Fruit fly (Drosophila melanogaster) whole organism, embryonic: ENCODE measurements around the gene CG6972.

ENCODE experiments used
- Ada2b ChIP-seq: fragments of 200-800 bp; sonication (Bioruptor generic); IDR thresholded peaks from 2 replicates; pipeline ENCODE4 v1.3.6; 2022; ENCODE audit warnings: missing biosample characterization, missing genetic modification characterization
- Adf1 ChIP-seq: fragments of 200-800 bp; sonication (Bioruptor generic); IDR thresholded peaks from 2 replicates; pipeline ENCODE4 v1.3.6; 2022; ENCODE audit warnings: missing biosample characterization, missing genetic modification characterization
- B-H1 ChIP-seq: fragments of 200-800 bp; sonication (Bioruptor generic); IDR thresholded peaks from 3 replicates; pipeline ENCODE4 v1.3.6; 2022; ENCODE audit warnings: missing biosample characterization, missing genetic modification characterization
- CG10147 ChIP-seq: fragments of 200-800 bp; sonication (Bioruptor generic); optimal IDR thresholded peaks from 2 replicates; lab custom pipeline; 2019; ENCODE audit warnings: missing biosample characterization, mild to moderate bottlenecking, missing genetic modification characterization, moderate library complexity
- CG10431 ChIP-seq: fragments of 200-800 bp; sonication (Bioruptor generic); optimal IDR thresholded peaks from 3 replicates; lab custom pipeline; 2018; ENCODE audit warnings: missing biosample characterization, mild to moderate bottlenecking, missing genetic modification characterization
- CG10959 ChIP-seq: fragments of 200-800 bp; sonication (Bioruptor generic); IDR thresholded peaks from 2 replicates; pipeline ENCODE4 v1.3.6; 2022; ENCODE audit warnings: missing biosample characterization, missing genetic modification characterization
- CG11247 ChIP-seq: fragments of 200-800 bp; sonication (Bioruptor generic); IDR thresholded peaks from 2 replicates; pipeline ENCODE4 v1.3.6; 2022; ENCODE audit warnings: missing biosample characterization, missing genetic modification characterization
- CG11398 ChIP-seq: fragments of 200-800 bp; sonication (Bioruptor generic); optimal IDR thresholded peaks from 2 replicates; lab custom pipeline; 2016; ENCODE audit warnings: missing biosample characterization, missing genetic modification characterization
- CG12155 ChIP-seq: fragments of 200-800 bp; sonication (Bioruptor generic); optimal IDR thresholded peaks from 3 replicates; lab custom pipeline; 2016; ENCODE audit warnings: missing biosample characterization, missing genetic modification characterization
- CG14050 ChIP-seq: fragments of 200-800 bp; sonication (Bioruptor generic); IDR thresholded peaks from 3 replicates; pipeline ENCODE4 v1.3.6; 2022; ENCODE audit warnings: missing biosample characterization, missing genetic modification characterization
- CG14710 ChIP-seq: fragments of 200-800 bp; sonication (Bioruptor generic); optimal IDR thresholded peaks from 3 replicates; lab custom pipeline; 2019; ENCODE audit warnings: missing biosample characterization, mild to moderate bottlenecking, missing genetic modification characterization, moderate library complexity
- CG15011 ChIP-seq: fragments of 200-800 bp; sonication (Bioruptor generic); optimal IDR thresholded peaks from 3 replicates; lab custom pipeline; 2018; ENCODE audit warnings: missing biosample characterization, mild to moderate bottlenecking, missing genetic modification characterization
- CG15073 ChIP-seq: fragments of 200-800 bp; sonication (Bioruptor generic); optimal IDR thresholded peaks from 2 replicates; lab custom pipeline; 2016; ENCODE audit warnings: missing biosample characterization, missing genetic modification characterization
- CG1603 ChIP-seq: fragments of 200-800 bp; sonication (Bioruptor generic); optimal IDR thresholded peaks from 2 replicates; lab custom pipeline; 2019; ENCODE audit warnings: missing biosample characterization, mild to moderate bottlenecking, missing genetic modification characterization, moderate library complexity
- CG1647 ChIP-seq: fragments of 200-800 bp; sonication (Bioruptor generic); optimal IDR thresholded peaks from 3 replicates; lab custom pipeline; 2016; ENCODE audit warnings: missing biosample characterization, missing genetic modification characterization
- CG16815 ChIP-seq: fragments of 200-800 bp; sonication (Bioruptor generic); optimal IDR thresholded peaks from 3 replicates; lab custom pipeline; 2017; ENCODE audit warnings: missing biosample characterization, mild to moderate bottlenecking, missing genetic modification characterization
- CG17568 ChIP-seq: fragments of 200-800 bp; sonication (Bioruptor generic); optimal IDR thresholded peaks from 2 replicates; lab custom pipeline; 2018; ENCODE audit warnings: missing biosample characterization, mild to moderate bottlenecking, missing genetic modification characterization, moderate library complexity
- CG3407 ChIP-seq: fragments of 200-800 bp; sonication (Bioruptor generic); optimal IDR thresholded peaks from 2 replicates; lab custom pipeline; 2018; ENCODE audit warnings: missing biosample characterization, mild to moderate bottlenecking, missing genetic modification characterization
- CG34422 ChIP-seq: fragments of 200-800 bp; sonication (Bioruptor generic); IDR thresholded peaks from 3 replicates; pipeline ENCODE4 v1.3.6; 2022; ENCODE audit warnings: missing biosample characterization, missing genetic modification characterization
- CG4360 ChIP-seq: fragments of 200-800 bp; sonication (Bioruptor generic); IDR thresholded peaks from 2 replicates; pipeline ENCODE4 v1.3.6; 2022; ENCODE audit warnings: missing biosample characterization, missing genetic modification characterization
- CG5180 ChIP-seq: fragments of 200-800 bp; sonication (Bioruptor generic); optimal IDR thresholded peaks from 3 replicates; lab custom pipeline; 2017; ENCODE audit warnings: missing biosample characterization, missing genetic modification characterization, mild to moderate bottlenecking, moderate library complexity, missing genetic modification reagents
- CG6272 ChIP-seq: fragments of 200-800 bp; sonication (Bioruptor generic); IDR thresholded peaks from 2 replicates; pipeline ENCODE4 v1.3.6; 2022; ENCODE audit warnings: missing biosample characterization, missing genetic modification characterization
- CG7928 ChIP-seq: fragments of 200-800 bp; sonication (Bioruptor generic); optimal IDR thresholded peaks from 2 replicates; lab custom pipeline; 2017; ENCODE audit warnings: missing biosample characterization, mild to moderate bottlenecking, missing genetic modification characterization
- CG8281 ChIP-seq: fragments of 200-800 bp; sonication (Bioruptor generic); optimal IDR thresholded peaks from 2 replicates; lab custom pipeline; 2018; ENCODE audit warnings: missing biosample characterization, mild to moderate bottlenecking, missing genetic modification characterization, moderate library complexity
- CG8765 ChIP-seq: fragments of 200-800 bp; sonication (Bioruptor generic); IDR thresholded peaks from 2 replicates; pipeline ENCODE4 v1.3.6; 2022; ENCODE audit warnings: missing biosample characterization, missing genetic modification characterization
- CG9932 ChIP-seq: fragments of 200-800 bp; sonication (Bioruptor generic); IDR thresholded peaks from 2 replicates; pipeline ENCODE4 v1.3.6; 2022; ENCODE audit warnings: missing biosample characterization, missing genetic modification characterization
- D19A ChIP-seq: fragments of 200-800 bp; optimal IDR thresholded peaks from 3 replicates; lab custom pipeline; 2019; ENCODE audit warnings: missing biosample characterization, mild to moderate bottlenecking, missing genetic modification characterization, moderate library complexity
- Doc2 ChIP-seq: fragments of 200-800 bp; sonication (Bioruptor generic); IDR thresholded peaks from 2 replicates; pipeline ENCODE4 v1.3.6; 2022; ENCODE audit warnings: missing biosample characterization, missing genetic modification characterization
- Dp ChIP-seq: fragments of 200-800 bp; sonication (Bioruptor generic); optimal IDR thresholded peaks from 2 replicates; lab custom pipeline; 2018; ENCODE audit warnings: missing biosample characterization, mild to moderate bottlenecking, missing genetic modification characterization, moderate library complexity
- Elba2 ChIP-seq: fragments of 200-800 bp; sonication (Bioruptor generic); optimal IDR thresholded peaks from 3 replicates; lab custom pipeline; 2016; ENCODE audit warnings: missing biosample characterization, missing genetic modification characterization
- Fer2 ChIP-seq: fragments of 200-800 bp; sonication (Bioruptor generic); optimal IDR thresholded peaks from 2 replicates; lab custom pipeline; 2018; ENCODE audit warnings: missing biosample characterization, mild to moderate bottlenecking, missing genetic modification characterization, moderate library complexity
- Hand ChIP-seq: fragments of 200-800 bp; sonication (Bioruptor generic); optimal IDR thresholded peaks from 2 replicates; lab custom pipeline; 2017; ENCODE audit warnings: mild to moderate bottlenecking, missing biosample characterization, missing genetic modification reagents, missing genetic modification characterization
- Hr39 ChIP-seq: fragments of >200 bp; optimal IDR thresholded peaks from 2 replicates; lab custom pipeline; 2017
- Mrtf ChIP-seq: fragments of 200-800 bp; sonication (Bioruptor generic); IDR thresholded peaks from 3 replicates; pipeline ENCODE4 v1.3.6; 2022; ENCODE audit warnings: missing biosample characterization, missing genetic modification characterization
- NK7.1 ChIP-seq: fragments of 200-800 bp; sonication (Bioruptor generic); optimal IDR thresholded peaks from 3 replicates; lab custom pipeline; 2016; ENCODE audit warnings: missing biosample characterization, missing genetic modification characterization
- Six4 ChIP-seq: fragments of 200-800 bp; sonication (Bioruptor generic); optimal IDR thresholded peaks from 2 replicates; lab custom pipeline; 2016; ENCODE audit warnings: missing biosample characterization, missing genetic modification characterization
- aop ChIP-seq: fragments of 200-800 bp; sonication (Bioruptor generic); IDR thresholded peaks from 2 replicates; pipeline ENCODE4 v1.3.6; 2022; ENCODE audit warnings: missing biosample characterization, missing genetic modification characterization
- dmrt11E ChIP-seq: fragments of 200-800 bp; sonication (Bioruptor generic); optimal IDR thresholded peaks from 3 replicates; lab custom pipeline; 2018; ENCODE audit warnings: missing biosample characterization, mild to moderate bottlenecking, missing genetic modification characterization, moderate library complexity
- emc ChIP-seq: fragments of 200-800 bp; sonication (Bioruptor generic); optimal IDR thresholded peaks from 2 replicates; lab custom pipeline; 2016; ENCODE audit warnings: missing biosample characterization, missing genetic modification characterization
- eve ChIP-seq, 2 experiments: fragments of >200 bp; optimal IDR thresholded peaks; 2 replicates each; lab custom pipeline; 2017; ENCODE audit warnings: missing biosample characterization in 2 of 2, missing genetic modification characterization in 2 of 2
- gcm ChIP-seq: fragments of 200-800 bp; sonication (Bioruptor generic); optimal IDR thresholded peaks from 2 replicates; lab custom pipeline; 2019; ENCODE audit warnings: missing biosample characterization, mild to moderate bottlenecking, missing genetic modification characterization, moderate library complexity
- gt ChIP-seq: fragments of 200-800 bp; sonication (Bioruptor generic); IDR thresholded peaks from 2 replicates; pipeline ENCODE4 v1.3.6; 2022; ENCODE audit warnings: missing biosample characterization, missing genetic modification characterization
- hb ChIP-seq: fragments of 200-800 bp; sonication (Bioruptor generic); IDR thresholded peaks from 3 replicates; pipeline ENCODE4 v1.3.6; 2022; ENCODE audit warnings: missing biosample characterization, missing genetic modification characterization; ENCODE audit not compliant: partially characterized antibody
- hkb ChIP-seq, 2 experiments: fragments of 200-800 bp in 1 of 2; fragments of >200 bp in 1 of 2; sonication (Bioruptor generic) in 1 of 2; IDR thresholded peaks in 1 of 2; optimal IDR thresholded peaks in 1 of 2; 2 replicates each; pipeline versions ENCODE4 v1.3.6 to Lab custom; 2017 to 2022; ENCODE audit warnings: missing biosample characterization in 1 of 2, missing genetic modification characterization in 1 of 2
- hth ChIP-seq: fragments of >200 bp; optimal IDR thresholded peaks from 2 replicates; lab custom pipeline; 2017; ENCODE audit warnings: inconsistent platforms
- nerfin-1 ChIP-seq: fragments of 200-800 bp; sonication (Bioruptor generic); optimal IDR thresholded peaks from 3 replicates; lab custom pipeline; 2019; ENCODE audit warnings: missing biosample characterization, mild to moderate bottlenecking, missing genetic modification characterization, moderate library complexity
- pfk ChIP-seq: fragments of 200-800 bp; sonication (Bioruptor generic); optimal IDR thresholded peaks from 2 replicates; lab custom pipeline; 2018; ENCODE audit warnings: missing biosample characterization, mild to moderate bottlenecking, missing genetic modification characterization, moderate library complexity
- so ChIP-seq: fragments of 200-800 bp; sonication (Bioruptor generic); IDR thresholded peaks from 3 replicates; pipeline ENCODE4 v1.3.6; 2022; ENCODE audit warnings: missing biosample characterization, missing genetic modification characterization
- stwl ChIP-seq: fragments of 200-800 bp; sonication (Bioruptor generic); optimal IDR thresholded peaks from 3 replicates; lab custom pipeline; 2018; ENCODE audit warnings: missing biosample characterization, mild to moderate bottlenecking, missing genetic modification characterization, moderate library complexity
- trh ChIP-seq: fragments of 200-800 bp; sonication (Bioruptor generic); optimal IDR thresholded peaks from 2 replicates; lab custom pipeline; 2016; ENCODE audit warnings: missing biosample characterization, missing genetic modification characterization

CG6972 gene

DNA sequence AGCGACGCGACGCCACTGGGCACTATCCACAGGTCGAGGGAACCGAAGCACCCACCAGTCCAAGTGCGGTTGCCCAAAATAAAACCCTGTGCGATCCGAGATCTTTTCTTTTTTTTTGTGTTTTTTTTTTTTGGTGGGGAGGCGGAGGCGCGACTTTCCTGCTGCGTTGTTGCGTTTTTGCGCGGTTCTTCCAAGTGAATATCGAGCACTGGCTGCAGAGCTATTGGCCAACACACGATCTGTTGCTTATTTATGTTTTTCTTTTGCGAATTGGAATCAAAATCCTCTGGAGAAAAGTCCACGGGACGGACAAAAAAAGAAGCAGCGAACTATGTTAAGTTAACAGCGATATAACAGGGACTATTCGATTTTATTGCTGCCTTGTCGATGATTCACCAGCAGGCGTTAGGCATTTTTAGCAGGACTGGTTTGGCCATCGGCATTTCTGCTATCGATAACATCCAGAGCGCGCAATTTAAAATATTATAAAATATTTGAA lies 19.1 kb downstream of the CG6972 start, which contains the start of gene wge (continued):
- TF ChIP-seq NK7.1 (GFP tag; lab: Kevin White, UChicago) (no peak), trh (GFP tag; lab: Kevin White, UChicago) (no peak), CG14710 (peak; percentile 50), Mrtf (GFP tag; lab: Robert Waterston, UW) (no peak), aop (GFP tag; lab: Robert Waterston, UW) (no peak), CG15011 (GFP tag; lab: Kevin White, UChicago) (no peak), CG8765 (no peak), CG1647 (GFP tag; lab: Kevin White, UChicago) (no peak), CG14050 (GFP tag; lab: Robert Waterston, UW) (no peak), B-H1 (GFP tag; lab: Robert Waterston, UW) (no peak), CG6272 (GFP tag; lab: Robert Waterston, UW) (no peak), Hr39 (lab: Kevin White, UChicago) (no peak), CG34422 (GFP tag; lab: Robert Waterston, UW) (no peak), hth (lab: Kevin White, UChicago) (no peak), CG11398 (GFP tag; lab: Kevin White, UChicago) (no peak), CG15073 (GFP tag; lab: Kevin White, UChicago) (no peak), Dp (peak; percentile 94), CG10147 (no peak), CG5180 (GFP tag; lab: Kevin White, UChicago) (no peak), CG9932 (GFP tag; lab: Robert Waterston, UW) (no peak), Adf1 (GFP tag; lab: Robert Waterston, UW) (no peak), gcm (GFP tag; lab: Kevin White, UChicago) (no peak), CG3407 (GFP tag; lab: Kevin White, UChicago) (no peak), CG1603 (tag; lab: Kevin White, UChicago) (peak; percentile 34), CG11247 (GFP tag; lab: Robert Waterston, UW) (no peak), CG10959 (GFP tag; lab: Robert Waterston, UW) (no peak), eve (GFP tag; optimal IDR thresholded peaks at IDR 0.05; lab: Kevin White, UChicago) (no peak), dmrt11E (no peak), so (GFP tag; lab: Robert Waterston, UW) (no peak), gt (GFP tag; lab: Robert Waterston, UW) (no peak), stwl (tag; lab: Kevin White, UChicago) (peak; percentile 48), Elba2 (no peak)

DNA sequence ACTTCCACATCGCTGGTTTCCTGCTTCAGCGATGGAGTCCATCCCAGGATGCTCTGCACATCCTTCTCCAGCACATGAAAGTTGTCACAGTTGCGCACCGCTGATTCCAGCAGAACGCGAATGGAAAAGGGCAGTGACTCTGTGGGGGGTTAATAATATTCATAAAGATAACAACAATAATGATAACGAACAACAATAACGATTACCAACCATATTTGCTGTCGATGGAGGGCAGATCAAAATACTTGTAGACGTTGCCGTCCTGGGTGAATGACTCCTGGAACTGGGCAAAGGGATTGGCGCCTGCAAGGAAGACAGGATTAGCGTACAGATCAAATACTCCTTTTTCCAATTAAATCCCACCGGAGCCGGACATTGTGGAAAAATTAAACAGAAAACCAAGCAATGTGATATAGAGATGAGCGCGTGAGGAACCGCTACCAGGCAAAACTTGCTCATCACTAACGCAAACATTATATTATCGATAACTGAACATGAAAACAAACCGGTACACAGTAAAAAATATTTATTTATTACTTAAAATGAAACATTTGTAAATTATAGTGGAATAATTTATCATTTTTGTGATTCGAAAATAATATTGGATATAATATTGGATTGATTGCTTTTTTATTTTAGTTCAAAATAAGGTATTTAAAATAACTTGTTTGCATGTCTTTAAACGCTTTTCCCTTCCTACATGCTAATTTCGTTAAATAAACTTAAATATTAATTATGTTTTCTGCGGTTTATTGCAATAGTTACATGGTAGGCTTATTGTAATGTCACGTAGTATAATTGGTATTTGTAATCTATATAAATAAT lies 22.6 kb downstream of the CG6972 start, which contains the start of gene Irp-1A:
Gene Irp-1A (minus strand): TSS at position 439 of the 825 bp plus-strand sequence.
- no peak for TF ChIP-seq Doc2 (GFP tag; lab: Robert Waterston, UW)
- TF ChIP-seq CG10431 (GFP tag; lab: Kevin White, UChicago): peak; percentile 7
- TF ChIP-seq hb (GFP tag; lab: Robert Waterston, UW): peak; percentile 54; the same call in 1 of the 3 replicates
- peak; percentile 71 for TF ChIP-seq Six4 (GFP tag; lab: Kevin White, UChicago)
- TF ChIP-seq Fer2 (tag; lab: Kevin White, UChicago): peak; percentile 37
- peak; percentile 69 for TF ChIP-seq CG12155 (GFP tag; lab: Kevin White, UChicago)
- TF ChIP-seq Hand (GFP tag; lab: Kevin White, UChicago): peak; percentile 60
- TF ChIP-seq D19A: peak; percentile 78
- peak; percentile 71 for TF ChIP-seq Ada2b (GFP tag; lab: Robert Waterston, UW)
- TF ChIP-seq CG17568 (GFP tag; lab: Kevin White, UChicago): no peak
- peak; percentile 66 for TF ChIP-seq nerfin-1 (tag; lab: Kevin White, UChicago)
- TF ChIP-seq CG7928 (GFP tag; lab: Kevin White, UChicago): peak; percentile 12
- TF ChIP-seq CG16815 (GFP tag; lab: Kevin White, UChicago): peak; percentile 12
- TF ChIP-seq CG4360 (GFP tag; lab: Robert Waterston, UW): peak; percentile 5; the same call in 1 of the 2 replicates
- TF ChIP-seq hkb (optimal IDR thresholded peaks at IDR 0.05; lab: Kevin White, UChicago): no peak
- TF ChIP-seq hkb (GFP tag; IDR thresholded peaks at IDR 0.05; lab: Robert Waterston, UW): peak; percentile 77
- TF ChIP-seq CG8281: no peak
- no peak for TF ChIP-seq pfk (GFP tag; lab: Kevin White, UChicago)
- no peak for TF ChIP-seq emc (GFP tag; lab: Kevin White, UChicago)
